Worm (Caenorhabditis elegans) whole organism, L2 larva: ENCODE measurements around the gene sptf-2.

Experiments
- aly-2 ChIP-seq: fragments of 150-350 bp; optimal IDR thresholded peaks from 2 replicates; lab custom pipeline; 2014; ENCODE audit warnings: missing biosample characterization, missing genetic modification characterization
- nhr-77 ChIP-seq: fragments of 150-350 bp; optimal IDR thresholded peaks from 2 replicates; lab custom pipeline; 2014; ENCODE audit warnings: missing biosample characterization, missing genetic modification characterization
- ztf-11 ChIP-seq: sonication (generic microtip); optimal IDR thresholded peaks from 2 replicates; lab custom pipeline; 2017; ENCODE audit warnings: missing biosample characterization, missing genetic modification characterization
- ztf-4 ChIP-seq: fragments of 150-350 bp; optimal IDR thresholded peaks from 2 replicates; lab custom pipeline; 2014; ENCODE audit warnings: missing biosample characterization, missing genetic modification characterization

DNA sequence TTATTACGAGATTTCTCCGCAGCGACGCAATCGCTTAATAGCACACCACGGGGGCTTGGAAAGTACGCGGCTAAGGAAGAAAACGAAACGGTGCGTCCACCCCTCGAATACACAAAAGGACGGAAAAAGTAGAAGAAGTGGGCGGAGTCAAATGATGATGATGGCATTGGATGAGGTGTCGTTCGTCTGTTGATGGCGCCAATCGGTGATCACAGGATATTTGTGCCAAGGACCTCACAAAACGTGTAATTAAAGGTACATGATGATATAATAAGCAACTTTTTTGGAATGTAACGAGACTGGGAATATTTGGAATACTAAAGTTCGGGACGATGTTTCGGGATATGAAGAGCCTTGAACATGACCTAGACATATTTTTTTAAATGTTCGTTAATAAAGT, 9.1 kb downstream of the sptf-2 start, which contains the start of gene cutl-12:
- no peak for TF ChIP-seq ztf-4
- no peak for TF ChIP-seq nhr-77 (tag; lab: Kevin White, UChicago)
- no peak for TF ChIP-seq aly-2
- TF ChIP-seq ztf-11 = no peak
